Fruit fly (Drosophila melanogaster) whole organism, pupa: ENCODE data around the gene RIOK2.

ENCODE experiments used
- CG10348 ChIP-seq: fragments of 200-800 bp; sonication (Bioruptor generic); IDR thresholded peaks from 2 replicates; pipeline ENCODE4 v1.3.6; 2022; ENCODE audit warnings: missing biosample characterization, missing genetic modification characterization
- CG12605 ChIP-seq: fragments of 200-800 bp; sonication (Bioruptor generic); IDR thresholded peaks from 2 replicates; pipeline ENCODE4 v1.3.6; 2022; ENCODE audit warnings: missing biosample characterization, missing genetic modification characterization
- CG13204 ChIP-seq: fragments of 200-800 bp; sonication (Bioruptor generic); optimal IDR thresholded peaks from 2 replicates; lab custom pipeline; 2018; ENCODE audit warnings: missing biosample characterization, mild to moderate bottlenecking, missing genetic modification characterization, moderate library complexity
- CG14655 ChIP-seq: fragments of 200-800 bp; sonication (Bioruptor generic); optimal IDR thresholded peaks from 3 replicates; lab custom pipeline; 2017; ENCODE audit warnings: mild to moderate bottlenecking, missing biosample characterization, missing genetic modification reagents, missing genetic modification characterization
- CG15710 ChIP-seq: fragments of 200-800 bp; sonication (Bioruptor generic); optimal IDR thresholded peaks from 2 replicates; lab custom pipeline; 2018; ENCODE audit warnings: missing biosample characterization, mild to moderate bottlenecking, missing genetic modification characterization, moderate library complexity
- CG17806 ChIP-seq: fragments of 200-800 bp; sonication (Bioruptor generic); optimal IDR thresholded peaks from 2 replicates; lab custom pipeline; 2018; ENCODE audit warnings: missing biosample characterization, mild to moderate bottlenecking, missing genetic modification characterization, moderate library complexity
- CG32121 ChIP-seq: fragments of 200-800 bp; sonication (Bioruptor generic); IDR thresholded peaks from 2 replicates; pipeline ENCODE4 v1.3.6; 2022; ENCODE audit warnings: missing biosample characterization, missing genetic modification characterization
- CG34367 ChIP-seq: fragments of 200-800 bp; sonication (Bioruptor generic); optimal IDR thresholded peaks from 2 replicates; lab custom pipeline; 2018; ENCODE audit warnings: missing biosample characterization, mild to moderate bottlenecking, missing genetic modification characterization
- CG4496 ChIP-seq: fragments of 200-800 bp; sonication (Bioruptor generic); IDR thresholded peaks from 3 replicates; pipeline ENCODE4 v1.3.6; 2022; ENCODE audit warnings: missing biosample characterization, missing genetic modification characterization
- CG8159 ChIP-seq: fragments of 200-800 bp; sonication (Bioruptor generic); optimal IDR thresholded peaks from 3 replicates; lab custom pipeline; 2018; ENCODE audit warnings: missing biosample characterization, mild to moderate bottlenecking, missing genetic modification characterization, moderate library complexity
- CG8301 ChIP-seq: fragments of 200-800 bp; sonication (Bioruptor generic); optimal IDR thresholded peaks from 2 replicates; lab custom pipeline; 2018; ENCODE audit warnings: missing biosample characterization, mild to moderate bottlenecking, missing genetic modification characterization
- CG9948 ChIP-seq: fragments of 200-800 bp; sonication (Bioruptor generic); optimal IDR thresholded peaks from 2 replicates; lab custom pipeline; 2018; ENCODE audit warnings: missing biosample characterization, mild to moderate bottlenecking, missing genetic modification characterization, moderate library complexity
- D1 ChIP-seq: fragments of 200-800 bp; sonication (Bioruptor generic); optimal IDR thresholded peaks from 2 replicates; lab custom pipeline; 2018; ENCODE audit warnings: missing biosample characterization, mild to moderate bottlenecking, missing genetic modification characterization, moderate library complexity
- EcR ChIP-seq: fragments of 200-800 bp; sonication (Bioruptor generic); optimal IDR thresholded peaks from 3 replicates; lab custom pipeline; 2019; ENCODE audit warnings: missing biosample characterization, missing genetic modification characterization, mild to moderate bottlenecking, moderate library complexity, missing genetic modification reagents
- Ets98B ChIP-seq: fragments of 200-800 bp; sonication (Bioruptor generic); IDR thresholded peaks from 2 replicates; pipeline ENCODE4 v1.3.6; 2022; ENCODE audit warnings: missing biosample characterization, missing genetic modification characterization
- Pif1A ChIP-seq: fragments of 200-800 bp; sonication (Bioruptor generic); optimal IDR thresholded peaks from 3 replicates; lab custom pipeline; 2016; ENCODE audit warnings: missing biosample characterization, missing genetic modification characterization
- Pif1B ChIP-seq: fragments of 200-800 bp; sonication (Bioruptor generic); optimal IDR thresholded peaks from 3 replicates; lab custom pipeline; 2016; ENCODE audit warnings: missing biosample characterization, missing genetic modification characterization
- Snoo ChIP-seq: fragments of 200-800 bp; sonication (Bioruptor generic); optimal IDR thresholded peaks from 3 replicates; lab custom pipeline; 2017; ENCODE audit warnings: missing biosample characterization, mild to moderate bottlenecking, missing genetic modification characterization, inconsistent platforms
- fd96Ca ChIP-seq: fragments of 200-800 bp; sonication (Bioruptor generic); IDR thresholded peaks from 3 replicates; pipeline ENCODE4 v1.3.6; 2022; ENCODE audit warnings: missing biosample characterization, missing genetic modification characterization
- gl ChIP-seq: fragments of 200-800 bp; sonication (Bioruptor generic); optimal IDR thresholded peaks from 2 replicates; lab custom pipeline; 2018; ENCODE audit warnings: missing biosample characterization, mild to moderate bottlenecking, missing genetic modification characterization
- rn ChIP-seq: fragments of 200-800 bp; sonication (Bioruptor generic); IDR thresholded peaks from 2 replicates; pipeline ENCODE4 v1.3.6; 2022; ENCODE audit warnings: missing biosample characterization, missing genetic modification characterization

RIOK2 gene

DNA sequence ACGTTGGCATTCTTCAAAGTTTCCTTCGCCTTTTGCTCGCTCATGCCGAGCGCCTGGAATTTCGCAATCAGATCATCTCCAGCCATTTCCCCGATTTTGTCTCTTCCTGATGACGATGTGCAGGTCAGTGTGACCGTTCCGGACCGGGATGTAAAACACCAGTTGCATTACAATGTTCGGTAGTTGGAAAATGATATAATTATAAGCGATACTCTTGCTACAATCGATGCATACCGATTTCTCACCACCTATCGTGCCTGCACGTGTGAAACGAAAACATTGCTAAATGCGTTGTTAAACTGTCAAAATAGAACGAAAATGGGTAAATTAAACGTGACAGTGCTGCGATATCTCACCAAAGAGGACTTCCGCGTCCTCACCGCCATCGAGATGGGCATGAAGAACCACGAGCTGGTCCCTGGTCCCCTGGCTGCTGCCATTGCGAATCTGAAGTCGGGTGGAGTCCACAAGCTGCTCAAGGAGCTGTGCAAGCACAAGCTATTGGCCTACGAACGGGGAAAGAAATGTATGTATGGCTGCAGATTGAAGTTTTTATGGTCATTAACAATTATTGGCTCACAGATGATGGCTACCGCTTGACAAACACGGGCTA lies at the start of gene RIOK2, which contains the start of gene GlnRS:
Gene RIOK2 (plus strand): TSS at position 256 of the 613 bp plus-strand sequence.
Gene GlnRS (minus strand): TSS at position 133 of the 613 bp plus-strand sequence.
- TF ChIP-seq CG12605 (GFP tag; lab: Robert Waterston, UW): peak; percentile 51; the same call in 1 of the 2 replicates
- TF ChIP-seq CG34367 (tag; lab: Kevin White, UChicago): no peak

DNA sequence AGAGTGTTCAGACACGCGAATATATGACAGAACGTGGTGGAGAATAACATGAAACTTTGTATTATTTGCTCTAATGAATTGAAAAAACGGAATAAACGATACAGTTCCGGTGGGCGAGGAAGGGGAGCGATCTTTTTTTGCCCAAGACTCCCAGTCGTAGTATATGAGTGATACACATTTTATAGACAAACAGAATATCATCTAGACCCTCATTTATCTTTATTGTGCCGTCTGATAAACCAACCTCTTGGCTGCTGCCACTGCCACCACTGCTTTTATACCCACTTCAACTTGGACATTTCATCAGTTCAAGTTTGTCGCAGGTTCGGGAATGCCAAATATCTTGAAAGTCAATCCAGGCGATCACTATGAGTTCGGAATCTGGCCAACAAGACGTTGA lies 49.6 kb upstream of the RIOK2 start, which contains the start of gene CG31106:
Gene CG31106 (plus strand): TSS at position 301 of the 400 bp plus-strand sequence.
- TF ChIP-seq Snoo (tag; lab: Kevin White, UChicago) (no peak), CG8301 (tag; lab: Kevin White, UChicago) (no peak), D1 (tag; lab: Kevin White, UChicago) (no peak), CG34367 (tag; lab: Kevin White, UChicago) (no peak), CG10348 (GFP tag; lab: Robert Waterston, UW) (no peak), EcR (GFP tag; lab: Kevin White, UChicago) (no peak), CG32121 (GFP tag; lab: Robert Waterston, UW) (no peak), CG15710 (no peak), CG17806 (tag; lab: Kevin White, UChicago) (no peak), rn (GFP tag; lab: Robert Waterston, UW) (no peak), CG4496 (no peak), CG13204 (GFP tag; lab: Kevin White, UChicago) (no peak), CG8159 (no peak)

DNA sequence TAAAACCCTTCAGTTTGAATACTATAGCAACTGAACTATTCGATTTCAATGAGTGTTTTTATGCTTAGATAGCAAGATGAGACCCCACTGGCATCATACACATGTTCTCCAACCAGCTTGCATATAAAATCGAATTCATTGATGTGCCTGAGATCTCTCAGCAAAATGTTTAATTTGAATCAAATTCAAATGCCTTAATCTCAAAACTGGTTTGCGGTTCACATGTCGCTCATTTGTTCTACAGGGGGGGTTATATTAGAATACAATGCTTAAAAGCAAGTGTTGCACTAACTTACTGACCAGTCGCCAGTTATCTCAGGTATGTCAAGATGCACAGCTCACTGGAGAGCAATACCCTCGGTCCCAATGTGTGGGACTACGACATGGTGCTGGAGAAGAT lies 46.6 kb upstream of the RIOK2 start, which contains the start of gene CG31103:
Gene CG31103 (plus strand): TSS at position 301 of the 400 bp plus-strand sequence.
- TF ChIP-seq CG34367 (tag; lab: Kevin White, UChicago): no peak
- TF ChIP-seq CG17806 (tag; lab: Kevin White, UChicago): no peak
- TF ChIP-seq CG10348 (GFP tag; lab: Robert Waterston, UW): no peak
- no peak for TF ChIP-seq CG9948 (tag; lab: Kevin White, UChicago)
- no peak for TF ChIP-seq Pif1A (GFP tag; lab: Kevin White, UChicago)
- no peak for TF ChIP-seq gl
- no peak for TF ChIP-seq fd96Ca (GFP tag; lab: Robert Waterston, UW)

DNA sequence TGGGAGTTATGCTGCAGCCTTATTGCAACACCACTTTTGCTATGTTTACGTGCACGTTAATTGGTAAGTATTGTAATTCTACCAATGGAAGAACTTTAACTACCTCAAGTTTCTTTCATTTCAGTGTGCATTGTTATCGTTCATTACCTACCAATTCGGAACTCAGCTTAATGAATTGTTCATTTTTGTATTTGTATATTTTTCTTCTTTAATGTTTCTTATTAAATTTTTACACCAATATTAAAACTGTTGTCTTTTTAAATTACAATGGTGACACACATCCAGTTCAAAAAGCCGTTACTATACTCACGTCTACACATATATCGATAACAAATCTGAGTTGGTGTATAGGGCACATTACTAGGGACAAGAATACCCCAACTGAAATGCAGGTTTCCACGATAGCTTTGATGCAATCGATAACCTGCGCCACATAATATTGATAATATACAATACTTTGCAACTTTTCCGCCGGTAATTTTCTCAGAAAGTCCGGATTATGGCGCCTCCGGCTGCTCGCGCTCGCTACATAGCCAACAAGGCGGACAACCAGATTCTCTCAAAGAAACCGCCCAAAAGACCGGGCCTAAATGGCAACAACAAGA lies 44.3 kb upstream of the RIOK2 start, which contains the start of gene Alg9:
Gene Alg9 (plus strand): TSS at position 387 of the 605 bp plus-strand sequence.
- no peak for TF ChIP-seq CG13204 (GFP tag; lab: Kevin White, UChicago)
- TF ChIP-seq CG14655 (GFP tag; lab: Kevin White, UChicago): no peak
- TF ChIP-seq CG12605 (GFP tag; lab: Robert Waterston, UW): no peak
- TF ChIP-seq Ets98B (GFP tag; lab: Robert Waterston, UW): no peak
- TF ChIP-seq CG4496: no peak
- TF ChIP-seq CG34367 (tag; lab: Kevin White, UChicago): no peak

DNA sequence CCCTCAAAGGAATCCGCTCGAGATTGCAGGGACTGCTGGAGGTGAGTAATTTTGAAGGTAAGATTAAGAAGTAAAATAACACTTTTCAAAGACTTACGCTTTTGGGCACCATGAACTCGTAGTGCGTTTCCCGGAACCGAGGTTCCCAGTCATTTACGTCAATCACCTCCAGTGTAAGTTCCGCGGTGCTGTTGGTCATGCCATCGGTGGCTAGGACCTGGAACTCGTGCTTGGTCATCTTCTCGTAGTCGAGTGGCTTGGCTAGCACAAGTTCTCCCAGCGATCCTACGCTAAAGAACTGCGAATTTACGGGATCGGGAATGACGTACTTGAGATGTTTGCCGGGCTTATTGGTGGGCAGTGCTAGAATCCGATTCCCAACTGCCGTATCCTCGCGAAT lies 40.2 kb upstream of the RIOK2 start:
- no peak for TF ChIP-seq Pif1A (GFP tag; lab: Kevin White, UChicago)
- no peak for TF ChIP-seq CG32121 (GFP tag; lab: Robert Waterston, UW)
- no peak for TF ChIP-seq CG34367 (tag; lab: Kevin White, UChicago)
- no peak for TF ChIP-seq CG13204 (GFP tag; lab: Kevin White, UChicago)
- TF ChIP-seq Snoo (tag; lab: Kevin White, UChicago): no peak
- no peak for TF ChIP-seq CG9948 (tag; lab: Kevin White, UChicago)
- no peak for TF ChIP-seq gl
- no peak for TF ChIP-seq CG8159
- no peak for TF ChIP-seq fd96Ca (GFP tag; lab: Robert Waterston, UW)
- no peak for TF ChIP-seq CG10348 (GFP tag; lab: Robert Waterston, UW)

DNA sequence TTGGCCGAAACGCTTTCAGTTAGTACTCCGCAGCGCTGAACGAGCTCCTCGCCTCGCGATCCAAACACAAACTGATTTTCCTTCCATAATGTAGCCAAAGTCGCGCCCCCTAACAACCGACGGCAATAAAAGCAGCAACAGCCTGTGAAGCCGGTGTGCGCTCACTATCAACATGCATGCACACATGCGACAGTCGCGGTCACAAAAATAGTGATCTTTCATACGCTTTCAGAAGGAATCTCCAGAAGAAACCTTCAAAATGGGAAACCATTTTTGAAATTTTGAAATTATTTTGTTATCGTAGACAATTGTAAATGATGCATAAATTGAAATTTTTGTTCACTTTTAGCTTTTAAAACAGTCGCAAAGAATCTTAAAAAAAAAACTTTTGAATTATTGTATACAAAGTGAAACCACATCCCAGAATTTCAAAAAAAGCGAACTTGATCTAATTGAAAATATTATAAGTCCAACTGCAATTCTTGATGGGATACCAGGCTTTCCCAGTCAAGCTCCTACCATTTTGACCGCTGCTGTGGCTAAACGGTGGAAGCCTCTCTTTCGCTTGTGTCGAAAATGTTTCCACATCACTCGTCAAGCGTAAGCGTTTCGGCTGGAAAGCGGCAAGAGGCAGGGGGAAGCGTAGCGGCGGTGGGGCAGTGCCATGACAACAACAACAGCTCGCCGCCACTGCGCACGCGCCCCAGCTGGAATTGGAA lies 33.2 kb upstream of the RIOK2 start, which contains the start of gene Cad96Cb:
Gene Cad96Cb (minus strand): TSS at position 51 of the 719 bp plus-strand sequence.
- TF ChIP-seq CG17806 (tag; lab: Kevin White, UChicago): peak; percentile 84
- 0 out of 2 replicates have a peak, but pooled peaks have one; percentile 7 for TF ChIP-seq CG10348 (GFP tag; lab: Robert Waterston, UW)
- peak; percentile 94 for TF ChIP-seq CG8301 (tag; lab: Kevin White, UChicago)
- TF ChIP-seq CG32121 (GFP tag; lab: Robert Waterston, UW): peak; percentile 71; the same call in 1 of the 2 replicates
- peak; percentile 93 for TF ChIP-seq Pif1A (GFP tag; lab: Kevin White, UChicago)
- peak; percentile 64 for TF ChIP-seq Ets98B (GFP tag; lab: Robert Waterston, UW)
- peak; percentile 49 for TF ChIP-seq CG12605 (GFP tag; lab: Robert Waterston, UW)
- TF ChIP-seq CG13204 (GFP tag; lab: Kevin White, UChicago): peak; percentile 67
- TF ChIP-seq EcR (GFP tag; lab: Kevin White, UChicago): no peak
- peak; percentile 82 for TF ChIP-seq CG34367 (tag; lab: Kevin White, UChicago)
- peak; percentile 91 for TF ChIP-seq CG15710
- TF ChIP-seq CG14655 (GFP tag; lab: Kevin White, UChicago): peak; percentile 97
- peak; percentile 90 for TF ChIP-seq Pif1B
- TF ChIP-seq CG9948 (tag; lab: Kevin White, UChicago): peak; percentile 92
- TF ChIP-seq rn (GFP tag; lab: Robert Waterston, UW): peak; percentile 54
- peak; percentile 68 for TF ChIP-seq gl
- TF ChIP-seq CG4496: peak; percentile 76; the same call in 2 of the 3 replicates
- TF ChIP-seq Snoo (tag; lab: Kevin White, UChicago): peak; percentile 92
- TF ChIP-seq fd96Ca (GFP tag; lab: Robert Waterston, UW): peak; percentile 56
- TF ChIP-seq CG8159: peak; percentile 92
- peak; percentile 73 for TF ChIP-seq D1 (tag; lab: Kevin White, UChicago)
